Worm (Caenorhabditis elegans) whole organism, late embryonic: Measurements from ENCODE around the gene W02D7.8.

Experiments used
- Y22D7AL.16 ChIP-seq: sonication (generic microtip); optimal IDR thresholded peaks from 2 replicates; lab custom pipeline; 2016; ENCODE audit warnings: missing genetic modification characterization, missing compliant biosample characterization
- ahr-1 ChIP-seq: sonication (generic microtip); optimal IDR thresholded peaks from 2 replicates; lab custom pipeline; 2016; ENCODE audit warnings: missing genetic modification characterization, missing compliant biosample characterization
- ama-1 ChIP-seq: fragments of 150-350 bp; optimal IDR thresholded peaks from 2 replicates; lab custom pipeline; 2014
- ceh-18 ChIP-seq: sonication (generic microtip); optimal IDR thresholded peaks from 2 replicates; lab custom pipeline; 2016; ENCODE audit warnings: missing genetic modification characterization, missing compliant biosample characterization
- dmd-4 ChIP-seq: sonication (generic microtip); optimal IDR thresholded peaks from 2 replicates; lab custom pipeline; 2016; ENCODE audit warnings: borderline replicate concordance, missing genetic modification characterization, missing compliant biosample characterization
- dve-1 ChIP-seq: sonication (generic microtip); optimal IDR thresholded peaks from 2 replicates; lab custom pipeline; 2017; ENCODE audit warnings: antibody characterized with exemption, mild to moderate bottlenecking, missing genetic modification characterization, missing compliant biosample characterization
- fkh-10 ChIP-seq: fragments of 150-350 bp; optimal IDR thresholded peaks from 2 replicates; lab custom pipeline; 2014; ENCODE audit warnings: missing biosample characterization, missing genetic modification reagents, missing genetic modification characterization
- nhr-232 ChIP-seq: sonication (generic microtip); optimal IDR thresholded peaks from 2 replicates; lab custom pipeline; 2016; ENCODE audit warnings: missing genetic modification characterization, missing compliant biosample characterization
- pha-2 ChIP-seq: sonication (generic microtip); optimal IDR thresholded peaks from 2 replicates; lab custom pipeline; 2017; ENCODE audit warnings: mild to moderate bottlenecking, missing genetic modification characterization, missing compliant biosample characterization
- pqm-1 ChIP-seq: sonication (generic microtip); optimal IDR thresholded peaks from 2 replicates; lab custom pipeline; 2016; ENCODE audit warnings: missing genetic modification characterization, missing compliant biosample characterization
- rnt-1 ChIP-seq: sonication (generic microtip); optimal IDR thresholded peaks from 2 replicates; lab custom pipeline; 2016; ENCODE audit warnings: missing genetic modification characterization, missing compliant biosample characterization
- sox-2 ChIP-seq: fragments of 200-800 bp; sonication (Bioruptor generic); IDR thresholded peaks from 2 replicates; pipeline ENCODE4 v1.3.6; 2022; ENCODE audit warnings: missing genetic modification reagents, missing genetic modification characterization, missing compliant biosample characterization
- unc-3 ChIP-seq, 2 experiments: fragments of 200-800 bp in 1 of 2; sonication (Bioruptor generic) in 1 of 2; sonication (generic microtip) in 1 of 2; conservative IDR thresholded peaks in 1 of 2; optimal IDR thresholded peaks in 1 of 2; 2 replicates each; pipeline versions ENCODE4 v1.3.6 to Lab custom; 2016 to 2022; ENCODE audit warnings: missing compliant biosample characterization in 2 of 2, missing genetic modification characterization in 2 of 2, missing genetic modification reagents in 1 of 2
- unc-55 ChIP-seq: sonication (generic microtip); optimal IDR thresholded peaks from 2 replicates; lab custom pipeline; 2017; ENCODE audit warnings: missing biosample characterization, missing genetic modification reagents, missing genetic modification characterization

ce11 chrV:8281646-8282045 lies 24.6 kb downstream of the W02D7.8 start:
- no peak for TF ChIP-seq rnt-1 (tag; lab: Kevin White, UChicago)
- no peak for TF ChIP-seq ama-1 (lab: Kevin White, UChicago)
- TF ChIP-seq pqm-1 (tag; lab: Kevin White, UChicago) = no peak
- TF ChIP-seq dmd-4 (tag; lab: Kevin White, UChicago) = no peak
- TF ChIP-seq pha-2 (tag; lab: Kevin White, UChicago) = no peak
- TF ChIP-seq Y22D7AL.16 (tag; lab: Kevin White, UChicago) = no peak
- no peak for TF ChIP-seq fkh-10
- TF ChIP-seq unc-55 (GFP tag; lab: Kevin White, UChicago) = no peak
- TF ChIP-seq ceh-18 (tag; lab: Kevin White, UChicago) = no peak
- TF ChIP-seq nhr-232 (tag; lab: Kevin White, UChicago) = no peak
- no peak for TF ChIP-seq ahr-1 (tag; lab: Kevin White, UChicago)
- no peak for TF ChIP-seq dve-1 (tag; lab: Kevin White, UChicago)
- TF ChIP-seq sox-2 (GFP tag; lab: Robert Waterston, UW) = no peak
- no peak for TF ChIP-seq unc-3 (GFP tag; conservative IDR thresholded peaks at IDR 0.05; lab: Robert Waterston, UW)
- TF ChIP-seq unc-3 (tag; optimal IDR thresholded peaks at IDR 0.05; lab: Kevin White, UChicago) = no peak
